Worm (Caenorhabditis elegans): ENCODE measurements around the gene sdz-36.
A peak's percentile ranks its signal among the peaks of the same experiment; 100 is the strongest.

The sdz-36 gene

ce11 chrIV:9672434-9672833 is 18.3 kb upstream of the sdz-36 start (continued):
- TF ChIP-seq mdl-1 (tag; optimal IDR thresholded peaks at IDR 0.05): peak in 1 of 2 experiments; percentile 80
- peak; percentile 59 for TF ChIP-seq dmd-6 (GFP tag; IDR thresholded peaks at IDR 0.05)
- peak; percentile 7 for TF ChIP-seq mxl-3 (GFP tag; optimal IDR thresholded peaks at IDR 0.05)
- TF ChIP-seq hmg-1.1 (GFP tag; IDR thresholded peaks at IDR 0.05): no peak
- TF ChIP-seq saeg-2 (GFP tag; IDR thresholded peaks at IDR 0.05): no peak
- TF ChIP-seq daf-8 (GFP tag; IDR thresholded peaks at IDR 0.05): no peak
- no peak for TF ChIP-seq ztf-11 (tag; optimal IDR thresholded peaks at IDR 0.05)

DNA sequence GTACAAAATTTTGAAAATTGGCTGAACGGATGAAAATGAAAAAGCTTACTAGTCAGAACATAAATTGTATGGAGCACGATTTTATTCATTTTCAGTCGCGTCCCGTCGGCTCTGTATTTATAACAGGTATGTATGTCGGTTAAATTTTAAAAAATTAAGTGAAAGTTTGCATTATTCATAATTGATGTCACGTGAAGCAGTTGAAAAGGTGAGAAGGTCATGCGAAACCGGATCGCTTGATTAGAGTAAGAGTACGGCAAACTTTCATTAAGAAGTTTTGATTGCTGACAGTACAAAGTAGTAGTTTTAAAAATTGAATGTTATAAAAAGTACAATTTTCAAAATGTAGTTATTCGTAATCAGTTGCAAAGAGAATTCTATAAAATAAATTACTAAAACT is 17.5 kb upstream of the sdz-36 start:
- TF ChIP-seq nhr-48 (tag; optimal IDR thresholded peaks at IDR 0.05) (no peak), unc-62 (GFP tag; optimal IDR thresholded peaks at IDR 0.05 in 1 of 2) (peak in 1 of 2 experiments; percentile 84), unc-62 (tag; optimal IDR thresholded peaks at IDR 0.05) (no peak), dve-1 (tag; optimal IDR thresholded peaks at IDR 0.05; ENCODE audit: insufficient read depth) (no peak), nhr-6 (tag; optimal IDR thresholded peaks at IDR 0.05) (no peak)

DNA sequence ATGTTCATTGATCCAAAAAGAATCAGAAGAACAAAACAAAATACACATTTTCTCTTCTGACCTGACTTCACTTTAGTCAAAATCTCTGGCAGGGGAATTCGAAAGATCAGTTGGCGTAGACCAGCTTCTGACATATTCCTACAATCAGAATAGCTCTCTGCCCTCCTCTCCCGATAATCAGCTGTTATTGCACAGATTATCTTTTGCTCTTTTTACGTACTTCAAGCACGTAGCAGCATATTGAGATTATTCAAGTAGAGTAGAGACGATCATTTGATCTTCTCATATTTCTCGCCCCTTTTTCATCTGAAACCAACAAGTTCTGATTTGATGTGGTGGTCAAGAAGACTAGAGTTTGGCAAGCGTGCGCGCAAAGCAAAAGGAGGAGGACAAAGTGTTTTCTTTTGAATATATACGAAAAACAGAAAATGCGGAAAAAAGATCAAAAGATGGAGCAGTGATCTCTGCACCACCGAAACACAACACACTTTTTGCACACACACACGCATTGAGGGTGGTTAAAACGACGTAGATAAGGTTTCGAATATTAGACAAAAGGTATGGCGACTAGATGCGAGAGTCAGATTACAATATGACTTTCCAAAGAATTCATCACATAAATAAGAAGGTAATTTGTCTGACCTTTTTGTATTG is 16.9 kb upstream of the sdz-36 start:
- no peak for TF ChIP-seq madf-9 (GFP tag; conservative IDR thresholded peaks at IDR 0.05)
- no peak for TF ChIP-seq ZK546.5 (tag; optimal IDR thresholded peaks at IDR 0.05)
- TF ChIP-seq nhr-77 (tag; optimal IDR thresholded peaks at IDR 0.05): no peak
- no peak for TF ChIP-seq nhr-42 (GFP tag; IDR thresholded peaks at IDR 0.05)
- TF ChIP-seq nhr-6 (tag; optimal IDR thresholded peaks at IDR 0.05): no peak
- no peak for TF ChIP-seq snpc-1.2 (GFP tag; IDR thresholded peaks at IDR 0.05)
- 0 out of 2 replicates have a peak, but pooled peaks have one; percentile 9 for TF ChIP-seq dmd-9 (GFP tag; IDR thresholded peaks at IDR 0.05)
- no peak for TF ChIP-seq rbr-2 (tag; optimal IDR thresholded peaks at IDR 0.05)
- no peak for TF ChIP-seq fkh-10 (GFP tag; optimal IDR thresholded peaks at IDR 0.05)
- no peak for TF ChIP-seq F26F4.8 (GFP tag; conservative IDR thresholded peaks at IDR 0.05)
- no peak for TF ChIP-seq attf-4 (tag; optimal IDR thresholded peaks at IDR 0.05)
- no peak for TF ChIP-seq tra-1 (GFP tag; IDR thresholded peaks at IDR 0.05)
- peak; percentile 25 for TF ChIP-seq pqm-1 (tag; optimal IDR thresholded peaks at IDR 0.05)
- TF ChIP-seq Y105C5A.15 (GFP tag; IDR thresholded peaks at IDR 0.05): no peak
- no peak for TF ChIP-seq arid-1 (GFP tag; conservative IDR thresholded peaks at IDR 0.05)
- no peak for TF ChIP-seq php-3 (GFP tag; IDR thresholded peaks at IDR 0.05)
- TF ChIP-seq nhr-10 (tag; optimal IDR thresholded peaks at IDR 0.05): peak; percentile 3
- TF ChIP-seq ceh-20 (GFP tag; IDR thresholded peaks at IDR 0.05): no peak
- TF ChIP-seq madf-5 (GFP tag; IDR thresholded peaks at IDR 0.05): no peak
- no peak for TF ChIP-seq daf-19 (GFP tag; conservative IDR thresholded peaks at IDR 0.05)
- TF ChIP-seq duxl-1 (tag; optimal IDR thresholded peaks at IDR 0.05; ENCODE audit: poor library complexity): no peak
- no peak for TF ChIP-seq spr-1 (tag; optimal IDR thresholded peaks at IDR 0.05)
- no peak for TF ChIP-seq D1046.2 (GFP tag; IDR thresholded peaks at IDR 0.05)
- TF ChIP-seq zfp-2 (tag; optimal IDR thresholded peaks at IDR 0.05): no peak
- TF ChIP-seq lin-39 (tag; optimal IDR thresholded peaks at IDR 0.05): no peak
- TF ChIP-seq lin-1 (GFP tag; IDR thresholded peaks at IDR 0.05): no peak
- no peak for TF ChIP-seq nhr-76 (tag; optimal IDR thresholded peaks at IDR 0.05)
- no peak for TF ChIP-seq zip-2 (tag; optimal IDR thresholded peaks at IDR 0.05)
- TF ChIP-seq ceh-44 (GFP tag; IDR thresholded peaks at IDR 0.05): no peak
- TF ChIP-seq nhr-11 (tag; optimal IDR thresholded peaks at IDR 0.05): no peak
- TF ChIP-seq daf-16 (GFP tag; optimal IDR thresholded peaks at IDR 0.05): no peak
- peak; percentile 61 for TF ChIP-seq daf-16 (tag; optimal IDR thresholded peaks at IDR 0.05)
- peak; percentile 4 for TF ChIP-seq nhr-28 (tag; optimal IDR thresholded peaks at IDR 0.05)
- TF ChIP-seq ztf-11 (tag; optimal IDR thresholded peaks at IDR 0.05): no peak
- TF ChIP-seq Y5F2A.4 (GFP tag; optimal IDR thresholded peaks at IDR 0.05): no peak
- no peak for TF ChIP-seq egl-27 (tag; optimal IDR thresholded peaks at IDR 0.05)
- TF ChIP-seq T26A8.4 (GFP tag; IDR thresholded peaks at IDR 0.05): no peak
- TF ChIP-seq daf-8 (GFP tag; IDR thresholded peaks at IDR 0.05): no peak
- TF ChIP-seq mes-2 (tag; optimal IDR thresholded peaks at IDR 0.05; ENCODE audit: poor library complexity, severe bottlenecking): peak; percentile 7
- peak; percentile 27 for TF ChIP-seq hlh-11 (tag; optimal IDR thresholded peaks at IDR 0.05)

Data from whole organism, L4 larva.